Fruit fly (Drosophila melanogaster) Kc167 (cell line): ENCODE measurements around the gene Tm1.

Experiments
- h ChIP-seq: fragments of >200 bp; optimal IDR thresholded peaks from 3 replicates; lab custom pipeline; 2018; ENCODE audit warnings: missing external identifiers
- insv ChIP-seq: fragments of >200 bp; optimal IDR thresholded peaks from 3 replicates; lab custom pipeline; 2018; ENCODE audit warnings: missing external identifiers
- psq ChIP-seq: fragments of >200 bp; optimal IDR thresholded peaks from 2 replicates; lab custom pipeline; 2017; ENCODE audit warnings: missing external identifiers
- ttk ChIP-seq: sonication (Bioruptor generic); optimal IDR thresholded peaks from 2 replicates; lab custom pipeline; 2017; ENCODE audit warnings: missing external identifiers

DNA sequence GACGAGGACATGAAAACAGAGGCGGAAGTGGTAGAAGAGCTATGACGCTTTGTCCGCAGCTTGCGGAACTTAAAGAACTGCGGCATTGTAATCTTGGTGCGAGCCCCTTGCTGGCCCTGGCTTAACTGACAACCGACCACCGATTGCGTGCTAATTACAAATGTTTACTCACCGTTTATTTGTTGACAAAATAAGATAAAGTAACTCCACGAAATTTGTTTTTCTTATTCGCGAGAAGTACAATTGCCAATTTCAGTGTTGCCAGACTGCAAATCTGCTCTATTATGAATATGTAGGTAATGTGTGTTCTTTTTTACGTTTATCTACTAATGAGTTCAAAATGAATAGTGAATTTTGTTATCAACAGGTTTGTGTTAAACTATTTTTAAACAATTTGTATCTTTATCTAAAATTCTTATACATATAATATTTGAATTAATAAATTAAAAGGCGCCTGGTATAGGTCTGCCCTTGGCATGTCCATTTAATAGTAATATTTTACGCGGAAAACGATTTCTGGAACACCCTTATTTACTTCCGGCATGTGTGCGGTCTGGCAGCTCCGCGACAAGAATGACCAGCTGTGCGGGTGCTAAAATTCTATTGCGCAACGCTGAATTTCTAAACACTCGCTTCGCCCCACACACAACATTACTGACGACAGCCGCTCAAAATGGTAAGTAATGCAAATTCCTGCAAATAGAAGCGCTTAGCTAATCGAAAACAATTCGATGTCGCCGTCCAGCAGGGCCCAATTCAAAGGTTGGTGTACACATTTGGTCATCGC is 78.8 kb downstream of the Tm1 start, which contains the start of the genes Atg4b and Hibch:
- TF ChIP-seq psq (lab: Kevin White, UChicago) (no peak), insv (lab: Kevin White, UChicago) (no peak), ttk (lab: Kevin White, UChicago) (no peak), h (lab: Kevin White, UChicago) (no peak)
